Worm (Caenorhabditis elegans) whole organism, midembryonic: ENCODE data around the gene lap-2.

Experiments used
- T22C8.4 ChIP-seq: fragments of 200-800 bp; sonication (Bioruptor generic); IDR thresholded peaks from 2 replicates; pipeline ENCODE4 v1.3.6; 2022; ENCODE audit warnings: missing genetic modification characterization, missing compliant biosample characterization
- cog-1 ChIP-seq: sonication (generic microtip); optimal IDR thresholded peaks from 2 replicates; lab custom pipeline; 2016; ENCODE audit warnings: missing genetic modification characterization, missing compliant biosample characterization
- flt-1 ChIP-seq: fragments of 200-800 bp; sonication (Bioruptor generic); IDR thresholded peaks from 2 replicates; pipeline ENCODE4 v1.3.6; 2022; ENCODE audit warnings: missing genetic modification characterization, missing compliant biosample characterization
- klf-2 ChIP-seq: fragments of 200-800 bp; sonication (Bioruptor generic); conservative IDR thresholded peaks from 2 replicates; pipeline ENCODE4 v1.3.6; 2022; ENCODE audit warnings: missing genetic modification reagents, missing genetic modification characterization, missing compliant biosample characterization
- med-1 ChIP-seq: sonication (generic microtip); optimal IDR thresholded peaks from 2 replicates; lab custom pipeline; 2017; ENCODE audit warnings: missing genetic modification characterization, mild to moderate bottlenecking, missing compliant biosample characterization, antibody characterized with exemption, missing genetic modification reagents; ENCODE audit not compliant: insufficient read depth
- ref-1 ChIP-seq: fragments of 200-800 bp; sonication (Bioruptor generic); conservative IDR thresholded peaks from 2 replicates; pipeline ENCODE4 v1.3.6; 2022; ENCODE audit warnings: missing genetic modification reagents, missing genetic modification characterization, missing compliant biosample characterization
- tab-1 ChIP-seq: fragments of 200-800 bp; sonication (Bioruptor generic); IDR thresholded peaks from 2 replicates; pipeline ENCODE4 v1.3.6; 2022; ENCODE audit warnings: missing genetic modification characterization, missing compliant biosample characterization
- ztf-23 ChIP-seq: fragments of 200-800 bp; sonication (Bioruptor generic); IDR thresholded peaks from 2 replicates; pipeline ENCODE4 v1.3.6; 2022; ENCODE audit warnings: missing genetic modification reagents, missing genetic modification characterization, missing compliant biosample characterization
- ztf-29 ChIP-seq: fragments of 200-800 bp; sonication (Bioruptor generic); IDR thresholded peaks from 2 replicates; pipeline ENCODE4 v1.3.6; 2022; ENCODE audit warnings: missing genetic modification reagents, missing genetic modification characterization, missing compliant biosample characterization

ce11 chrV:13018233-13018632 lies 25.3 kb upstream of the lap-2 start:
- no peak for TF ChIP-seq tab-1 (GFP tag; lab: Robert Waterston, UW)
- no peak for TF ChIP-seq flt-1 (GFP tag; lab: Robert Waterston, UW)
- no peak for TF ChIP-seq ref-1 (GFP tag; lab: Robert Waterston, UW)
- no peak for TF ChIP-seq ztf-29 (GFP tag; lab: Robert Waterston, UW)
- TF ChIP-seq T22C8.4 (GFP tag; lab: Robert Waterston, UW) = no peak
- no peak for TF ChIP-seq med-1
- no peak for TF ChIP-seq cog-1 (tag; lab: Kevin White, UChicago)
- TF ChIP-seq ztf-23 (GFP tag; lab: Robert Waterston, UW) = no peak
- TF ChIP-seq klf-2 (GFP tag; lab: Robert Waterston, UW) = no peak
